Fruit fly (Drosophila melanogaster): ENCODE results near the gene Raf.
A peak's percentile ranks its signal among the peaks of the same experiment; 100 is the strongest.

The Raf gene

DNA sequence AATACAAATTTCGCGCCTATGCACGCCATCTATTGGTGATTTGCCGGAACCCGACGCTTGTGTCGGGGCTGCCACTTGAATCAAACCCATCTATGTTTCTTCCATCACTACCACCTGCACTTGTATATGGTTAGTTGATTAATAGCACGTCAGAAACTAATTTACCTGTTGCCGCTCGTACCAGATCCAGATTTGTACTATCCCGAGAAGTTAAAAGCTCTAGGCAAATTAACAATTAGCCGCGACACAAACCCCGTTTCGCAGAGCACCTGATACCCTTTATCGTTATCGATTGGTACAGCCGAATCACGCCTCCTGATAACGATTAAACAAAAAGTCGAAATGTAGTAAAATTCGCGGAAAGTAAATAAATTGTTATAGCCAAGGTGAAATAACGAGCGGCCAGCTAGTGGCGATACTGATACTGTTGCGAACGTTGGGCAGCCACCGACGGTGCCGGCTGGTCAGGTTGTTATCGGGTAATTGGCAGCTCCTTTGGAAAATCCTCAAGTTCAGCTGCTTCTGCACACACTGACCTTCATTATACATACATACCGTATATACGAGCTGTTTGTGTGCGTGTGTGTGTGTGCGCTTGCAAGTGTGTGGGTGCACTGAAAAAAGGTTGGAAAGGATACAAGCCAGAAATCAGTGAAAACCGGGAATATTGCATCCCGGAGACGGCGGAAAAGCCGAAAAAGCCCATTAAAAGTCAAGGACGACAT is 44.9 kb downstream of the Raf start (continued):
- TF ChIP-seq ATbp (GFP tag; optimal IDR thresholded peaks at IDR 0.05) (no peak), CG1602 (GFP tag; optimal IDR thresholded peaks at IDR 0.05) (no peak), unpg (GFP tag; optimal IDR thresholded peaks at IDR 0.05) (no peak), CG16779 (GFP tag; IDR thresholded peaks at IDR 0.05) (no peak), CG4820 (GFP tag; optimal IDR thresholded peaks at IDR 0.05) (no peak), CG8290 (GFP tag; optimal IDR thresholded peaks at IDR 0.05) (peak; percentile 58), CG8290 (tag; optimal IDR thresholded peaks at IDR 0.05) (no peak), CG4328 (GFP tag; optimal IDR thresholded peaks at IDR 0.05) (no peak), sens-2 (GFP tag; IDR thresholded peaks at IDR 0.05) (no peak), CG6175 (GFP tag; IDR thresholded peaks at IDR 0.05) (no peak), CG13287 (GFP tag; IDR thresholded peaks at IDR 0.05; ENCODE audit: partially characterized antibody) (peak; percentile 74), CG1603 (tag; optimal IDR thresholded peaks at IDR 0.05) (peak; percentile 72), CG17328 (GFP tag; IDR thresholded peaks at IDR 0.05) (no peak), Doc2 (GFP tag; IDR thresholded peaks at IDR 0.05) (no peak), Drgx (GFP tag; IDR thresholded peaks at IDR 0.05) (no peak), amos (GFP tag; IDR thresholded peaks at IDR 0.05; ENCODE audit: partially characterized antibody) (peak; percentile 69), otp (GFP tag; IDR thresholded peaks at IDR 0.05) (no peak), Nf-YB (GFP tag; optimal IDR thresholded peaks at IDR 0.05) (no peak), ssp (GFP tag; IDR thresholded peaks at IDR 0.05) (no peak), ems (GFP tag; optimal IDR thresholded peaks at IDR 0.05) (no peak), CG12219 (GFP tag; optimal IDR thresholded peaks at IDR 0.05) (no peak), Bgb (GFP tag; IDR thresholded peaks at IDR 0.05; ENCODE audit: partially characterized antibody) (peak; percentile 82), CG34224 (GFP tag; IDR thresholded peaks at IDR 0.05; ENCODE audit: partially characterized antibody) (peak; percentile 68; the same call in 2 of the 3 replicates), zfh1 (GFP tag; IDR thresholded peaks at IDR 0.05) (no peak), Elba2 (GFP tag; optimal IDR thresholded peaks at IDR 0.05) (no peak), Sin3A (optimal IDR thresholded peaks at IDR 0.05) (peak; percentile 82), jumu (GFP tag; optimal IDR thresholded peaks at IDR 0.05) (no peak), ind (GFP tag; optimal IDR thresholded peaks at IDR 0.05) (no peak), CG2678 (tag; optimal IDR thresholded peaks at IDR 0.05) (no peak), dpn (GFP tag; optimal IDR thresholded peaks at IDR 0.05) (no peak), D (optimal IDR thresholded peaks at IDR 0.05) (peak; percentile 45), D (GFP tag; optimal IDR thresholded peaks at IDR 0.05) (no peak), NFAT (GFP tag; IDR thresholded peaks at IDR 0.05) (no peak), CG10979 (tag; optimal IDR thresholded peaks at IDR 0.05) (no peak), Ets97D (GFP tag; optimal IDR thresholded peaks at IDR 0.05) (peak; percentile 49), CG12942 (GFP tag; optimal IDR thresholded peaks at IDR 0.05) (no peak), Opbp (GFP tag; IDR thresholded peaks at IDR 0.05; ENCODE audit: partially characterized antibody) (peak; percentile 68; the same call in 2 of the 3 replicates), klu (GFP tag; IDR thresholded peaks at IDR 0.05) (no peak), ttk (GFP tag; IDR thresholded peaks at IDR 0.05) (no peak), CG7745 (tag; optimal IDR thresholded peaks at IDR 0.05) (no peak), Pdp1 (GFP tag; optimal IDR thresholded peaks at IDR 0.05) (no peak), Rfx (GFP tag; IDR thresholded peaks at IDR 0.05) (peak; percentile 26; the same call in 1 of the 2 replicates), CG11093 (GFP tag; IDR thresholded peaks at IDR 0.05) (no peak), ERR (GFP tag; optimal IDR thresholded peaks at IDR 0.05) (no peak), fd96Cb (tag; optimal IDR thresholded peaks at IDR 0.05) (no peak), lola (GFP tag; optimal IDR thresholded peaks at IDR 0.05) (no peak), CG14050 (GFP tag; IDR thresholded peaks at IDR 0.05) (no peak), TFAM (GFP tag; optimal IDR thresholded peaks at IDR 0.05) (no peak), CG14667 (GFP tag; IDR thresholded peaks at IDR 0.05) (no peak), E2f2 (GFP tag; IDR thresholded peaks at IDR 0.05) (peak; percentile 97), row (GFP tag; IDR thresholded peaks at IDR 0.05) (no peak)
